Worm (Caenorhabditis elegans) whole organism, late embryonic: Measurements from ENCODE around the gene par-3.
A peak's percentile ranks its signal among the peaks of the same experiment; 100 is the strongest.

Experiments used
- C38D4.7 ChIP-seq: fragments of 200-800 bp; sonication (Bioruptor generic); optimal IDR thresholded peaks from 2 replicates; lab custom pipeline; 2018; ENCODE audit warnings: mild to moderate bottlenecking, missing genetic modification characterization, moderate library complexity, missing compliant biosample characterization
- F13H6.1 ChIP-seq: sonication (generic microtip); optimal IDR thresholded peaks from 2 replicates; lab custom pipeline; 2016; ENCODE audit warnings: missing genetic modification characterization, missing compliant biosample characterization
- K02D7.2 ChIP-seq: sonication (generic microtip); optimal IDR thresholded peaks from 2 replicates; lab custom pipeline; 2017; ENCODE audit warnings: mild to moderate bottlenecking, missing genetic modification characterization, missing compliant biosample characterization
- ahr-1 ChIP-seq: sonication (generic microtip); optimal IDR thresholded peaks from 2 replicates; lab custom pipeline; 2016; ENCODE audit warnings: missing genetic modification characterization, missing compliant biosample characterization
- ceh-14 ChIP-seq: sonication (generic microtip); optimal IDR thresholded peaks from 2 replicates; lab custom pipeline; 2016; ENCODE audit warnings: missing genotype, missing genetic modification characterization, missing compliant biosample characterization
- ceh-18 ChIP-seq: sonication (generic microtip); optimal IDR thresholded peaks from 2 replicates; lab custom pipeline; 2016; ENCODE audit warnings: missing genetic modification characterization, missing compliant biosample characterization
- ceh-19 ChIP-seq: fragments of 200-800 bp; sonication (Bioruptor generic); optimal IDR thresholded peaks from 2 replicates; lab custom pipeline; 2018; ENCODE audit warnings: mild to moderate bottlenecking, missing genetic modification characterization, missing compliant biosample characterization
- ceh-2 ChIP-seq: sonication (generic microtip); optimal IDR thresholded peaks from 2 replicates; lab custom pipeline; 2016; ENCODE audit warnings: missing genotype, missing genetic modification characterization, missing compliant biosample characterization
- ceh-22 ChIP-seq: sonication (generic microtip); optimal IDR thresholded peaks from 2 replicates; lab custom pipeline; 2017; ENCODE audit warnings: missing biosample characterization, missing genetic modification characterization
- ceh-30 ChIP-seq: fragments of 150-350 bp; optimal IDR thresholded peaks from 2 replicates; lab custom pipeline; 2014; ENCODE audit warnings: missing biosample characterization, missing genetic modification characterization
- ceh-31 ChIP-seq: sonication (generic microtip); optimal IDR thresholded peaks from 2 replicates; lab custom pipeline; 2016; ENCODE audit warnings: missing genetic modification characterization, missing compliant biosample characterization
- ceh-34 ChIP-seq: sonication (generic microtip); optimal IDR thresholded peaks from 2 replicates; lab custom pipeline; 2016; ENCODE audit warnings: mild to moderate bottlenecking, missing genetic modification characterization, missing compliant biosample characterization
- ceh-48 ChIP-seq: sonication (generic microtip); optimal IDR thresholded peaks from 2 replicates; lab custom pipeline; 2016; ENCODE audit warnings: missing genetic modification characterization, inconsistent platforms, missing compliant biosample characterization
- ceh-6 ChIP-seq: fragments of 200-800 bp; sonication (Bioruptor generic); optimal IDR thresholded peaks from 2 replicates; lab custom pipeline; 2018; ENCODE audit warnings: mild to moderate bottlenecking, missing genetic modification characterization, missing compliant biosample characterization
- ceh-9 ChIP-seq: sonication (generic microtip); optimal IDR thresholded peaks from 2 replicates; lab custom pipeline; 2016; ENCODE audit warnings: mild to moderate bottlenecking, missing genetic modification characterization, inconsistent platforms, missing compliant biosample characterization
- che-1 ChIP-seq: sonication (generic microtip); optimal IDR thresholded peaks from 2 replicates; lab custom pipeline; 2016; ENCODE audit warnings: mild to moderate bottlenecking, missing genetic modification characterization, missing compliant biosample characterization
- dmd-4 ChIP-seq: sonication (generic microtip); optimal IDR thresholded peaks from 2 replicates; lab custom pipeline; 2016; ENCODE audit warnings: borderline replicate concordance, missing genetic modification characterization, missing compliant biosample characterization
- elt-4 ChIP-seq: sonication (generic microtip); optimal IDR thresholded peaks from 2 replicates; lab custom pipeline; 2016; ENCODE audit warnings: missing genetic modification characterization, missing compliant biosample characterization
- fkh-6 ChIP-seq: sonication (generic microtip); optimal IDR thresholded peaks from 2 replicates; lab custom pipeline; 2016; ENCODE audit warnings: missing genetic modification characterization, missing compliant biosample characterization
- hlh-30 ChIP-seq: sonication (generic microtip); optimal IDR thresholded peaks from 2 replicates; lab custom pipeline; 2017; ENCODE audit warnings: antibody characterized with exemption, missing genetic modification characterization, missing compliant biosample characterization; ENCODE audit not compliant: insufficient read depth
- hlh-8 ChIP-seq: sonication (generic microtip); optimal IDR thresholded peaks from 2 replicates; lab custom pipeline; 2016; ENCODE audit warnings: missing genotype, missing genetic modification characterization, missing compliant biosample characterization
- lim-6 ChIP-seq: sonication (generic microtip); optimal IDR thresholded peaks from 2 replicates; lab custom pipeline; 2016; ENCODE audit warnings: missing genetic modification characterization, missing compliant biosample characterization
- lin-11 ChIP-seq: fragments of 200-800 bp; sonication (Bioruptor generic); optimal IDR thresholded peaks from 2 replicates; lab custom pipeline; 2018; ENCODE audit warnings: mild to moderate bottlenecking, missing genetic modification characterization, missing compliant biosample characterization
- madf-2 ChIP-seq: sonication (generic microtip); optimal IDR thresholded peaks from 2 replicates; lab custom pipeline; 2017; ENCODE audit warnings: missing genetic modification characterization, missing compliant biosample characterization
- nfya-1 ChIP-seq: sonication (generic microtip); optimal IDR thresholded peaks from 2 replicates; lab custom pipeline; 2017; ENCODE audit warnings: missing genetic modification characterization, mild to moderate bottlenecking, missing compliant biosample characterization, antibody characterized with exemption, moderate library complexity
- nhr-232 ChIP-seq: sonication (generic microtip); optimal IDR thresholded peaks from 2 replicates; lab custom pipeline; 2016; ENCODE audit warnings: missing genetic modification characterization, missing compliant biosample characterization
- npax-4 ChIP-seq: sonication (generic microtip); optimal IDR thresholded peaks from 2 replicates; lab custom pipeline; 2016; ENCODE audit warnings: missing genetic modification characterization, missing compliant biosample characterization
- odd-2 ChIP-seq: sonication (generic microtip); optimal IDR thresholded peaks from 2 replicates; lab custom pipeline; 2017; ENCODE audit warnings: antibody characterized with exemption, mild to moderate bottlenecking, missing genetic modification characterization, missing compliant biosample characterization
- pag-3 ChIP-seq: sonication (generic microtip); optimal IDR thresholded peaks from 2 replicates; lab custom pipeline; 2016; ENCODE audit warnings: missing compliant biosample characterization, missing genetic modification characterization, borderline replicate concordance
- pat-9 ChIP-seq: fragments of 200-800 bp; sonication (Bioruptor generic); optimal IDR thresholded peaks from 2 replicates; lab custom pipeline; 2018; ENCODE audit warnings: mild to moderate bottlenecking, missing genetic modification characterization, moderate library complexity, missing compliant biosample characterization
- pax-1 ChIP-seq: fragments of 150-350 bp; optimal IDR thresholded peaks from 2 replicates; lab custom pipeline; 2014; ENCODE audit warnings: missing biosample characterization, missing genetic modification characterization
- pros-1 ChIP-seq: fragments of 150-350 bp; optimal IDR thresholded peaks from 2 replicates; lab custom pipeline; 2014; ENCODE audit warnings: missing biosample characterization, missing genetic modification reagents, missing genetic modification characterization
- ref-2 ChIP-seq: sonication (generic microtip); optimal IDR thresholded peaks from 2 replicates; lab custom pipeline; 2016; ENCODE audit warnings: missing genetic modification characterization, missing compliant biosample characterization
- rnt-1 ChIP-seq: sonication (generic microtip); optimal IDR thresholded peaks from 2 replicates; lab custom pipeline; 2016; ENCODE audit warnings: missing genetic modification characterization, missing compliant biosample characterization
- sdc-2 ChIP-seq: sonication (generic microtip); optimal IDR thresholded peaks from 2 replicates; lab custom pipeline; 2016; ENCODE audit warnings: missing genotype, missing genetic modification characterization, missing compliant biosample characterization
- sox-4 ChIP-seq: sonication (generic microtip); optimal IDR thresholded peaks from 2 replicates; lab custom pipeline; 2017; ENCODE audit warnings: mild to moderate bottlenecking, missing genetic modification characterization, inconsistent platforms, missing compliant biosample characterization
- syd-9 ChIP-seq: sonication (generic microtip); optimal IDR thresholded peaks from 2 replicates; lab custom pipeline; 2016; ENCODE audit warnings: mild to moderate bottlenecking, missing genetic modification characterization, moderate library complexity, missing compliant biosample characterization
- ttx-3 ChIP-seq: sonication (generic microtip); optimal IDR thresholded peaks from 2 replicates; lab custom pipeline; 2016; ENCODE audit warnings: missing genetic modification reagents, missing genetic modification characterization, missing compliant biosample characterization
- unc-42 ChIP-seq: sonication (generic microtip); optimal IDR thresholded peaks from 2 replicates; lab custom pipeline; 2016; ENCODE audit warnings: missing genotype, missing genetic modification characterization, missing compliant biosample characterization
- unc-55 ChIP-seq: sonication (generic microtip); optimal IDR thresholded peaks from 2 replicates; lab custom pipeline; 2017; ENCODE audit warnings: missing biosample characterization, missing genetic modification reagents, missing genetic modification characterization
- unc-86 ChIP-seq: sonication (generic microtip); optimal IDR thresholded peaks from 2 replicates; lab custom pipeline; 2016; ENCODE audit warnings: missing genetic modification characterization, missing compliant biosample characterization
- zip-5 ChIP-seq: sonication (generic microtip); optimal IDR thresholded peaks from 2 replicates; lab custom pipeline; 2016; ENCODE audit warnings: missing genetic modification characterization, missing compliant biosample characterization
- ztf-16 ChIP-seq: sonication (generic microtip); optimal IDR thresholded peaks from 2 replicates; lab custom pipeline; 2017; ENCODE audit warnings: missing genetic modification characterization, missing compliant biosample characterization

The par-3 gene

ce11 chrIII:5634509-5634908 lies 29.5 kb upstream of the par-3 start:
- TF ChIP-seq ceh-14 (no peak), unc-42 (tag; lab: Kevin White, UChicago) (peak; percentile 8)
- TF ChIP-seq, all 69 proteins: peak for 1

- no peak for TF ChIP-seq dmd-4 (tag; lab: Kevin White, UChicago)
- no peak for TF ChIP-seq zip-5 (tag; lab: Kevin White, UChicago)
- TF ChIP-seq hlh-30 (tag; lab: Kevin White, UChicago), result no peak
- no peak for TF ChIP-seq ceh-34 (tag; lab: Kevin White, UChicago)
- no peak for TF ChIP-seq elt-4 (tag; lab: Kevin White, UChicago)
- no peak for TF ChIP-seq pax-1 (tag; lab: Kevin White, UChicago)
- no peak for TF ChIP-seq C38D4.7 (GFP tag; lab: Kevin White, UChicago)
- no peak for TF ChIP-seq ceh-6 (GFP tag; lab: Kevin White, UChicago)
- TF ChIP-seq ztf-16 (tag; lab: Kevin White, UChicago), result no peak
- TF ChIP-seq ceh-18 (tag; lab: Kevin White, UChicago), result no peak
- TF ChIP-seq ceh-48 (tag; lab: Kevin White, UChicago), result no peak
- TF ChIP-seq rnt-1 (tag; lab: Kevin White, UChicago), result no peak
- TF ChIP-seq che-1, result no peak
- no peak for TF ChIP-seq ceh-19 (GFP tag; lab: Kevin White, UChicago)
- no peak for TF ChIP-seq unc-42 (tag; lab: Kevin White, UChicago)
- TF ChIP-seq odd-2 (tag; lab: Kevin White, UChicago), result no peak
- TF ChIP-seq ref-2 (tag; lab: Kevin White, UChicago), result no peak
- TF ChIP-seq npax-4 (tag; lab: Kevin White, UChicago), result no peak
Measured at ce11 chrIII:5635179-5635578, 28.9 kb upstream of the par-3 start, which contains the start of gene ckk-1. ckk-1 (plus strand) TSS chrIII:5635479.

ce11 chrIII:5639893-5640292 lies 24.1 kb upstream of the par-3 start:
- TF ChIP-seq unc-42 (tag; lab: Kevin White, UChicago), result peak; percentile 3
- TF ChIP-seq sdc-2, result no peak
- TF ChIP-seq nfya-1 (tag; lab: Kevin White, UChicago), result peak; percentile 47

- TF ChIP-seq F13H6.1 (tag; lab: Kevin White, UChicago) (no peak), sox-4 (tag; lab: Kevin White, UChicago) (no peak), unc-55 (GFP tag; lab: Kevin White, UChicago) (no peak), ahr-1 (tag; lab: Kevin White, UChicago) (no peak), fkh-6 (tag; lab: Kevin White, UChicago) (no peak), zip-5 (tag; lab: Kevin White, UChicago) (no peak), nfya-1 (tag; lab: Kevin White, UChicago) (no peak), pag-3 (tag; lab: Kevin White, UChicago) (no peak), madf-2 (tag; lab: Kevin White, UChicago) (no peak), odd-2 (tag; lab: Kevin White, UChicago) (no peak), hlh-30 (tag; lab: Kevin White, UChicago) (peak; percentile 51), nhr-232 (tag; lab: Kevin White, UChicago) (no peak), lin-11 (tag; lab: Kevin White, UChicago) (no peak), ceh-48 (tag; lab: Kevin White, UChicago) (no peak), lim-6 (tag; lab: Kevin White, UChicago) (no peak), ceh-14 (peak; percentile 69), C38D4.7 (GFP tag; lab: Kevin White, UChicago) (no peak)
Measured at ce11 chrIII:5642692-5643091, 21.3 kb upstream of the par-3 start.

ce11 chrIII:5653692-5654105 lies 10.3 kb upstream of the par-3 start:
- TF ChIP-seq ceh-22 (tag; lab: Kevin White, UChicago) (no peak), K02D7.2 (no peak), pros-1 (tag; lab: Kevin White, UChicago) (no peak), ceh-18 (tag; lab: Kevin White, UChicago) (no peak), ceh-31 (tag; lab: Kevin White, UChicago) (no peak), fkh-6 (tag; lab: Kevin White, UChicago) (no peak), ceh-2 (tag; lab: Kevin White, UChicago) (no peak), ceh-9 (no peak), syd-9 (tag; lab: Kevin White, UChicago) (no peak), ttx-3 (tag; lab: Kevin White, UChicago) (no peak), unc-86 (tag; lab: Kevin White, UChicago) (no peak), ceh-30 (tag; lab: Kevin White, UChicago) (no peak), hlh-8 (tag; lab: Kevin White, UChicago) (no peak), pat-9 (no peak), npax-4 (tag; lab: Kevin White, UChicago) (no peak), ref-2 (tag; lab: Kevin White, UChicago) (no peak), ceh-19 (GFP tag; lab: Kevin White, UChicago) (no peak)
